Worm (Caenorhabditis elegans) whole organism, late embryonic: ENCODE data around the gene C25A11.2.

Experiments
- C08G9.2 ChIP-seq: sonication (generic microtip); optimal IDR thresholded peaks from 2 replicates; lab custom pipeline; 2016; ENCODE audit warnings: mild to moderate bottlenecking, missing genetic modification characterization, moderate library complexity, missing compliant biosample characterization
- F13H6.1 ChIP-seq: sonication (generic microtip); optimal IDR thresholded peaks from 2 replicates; lab custom pipeline; 2016; ENCODE audit warnings: missing genetic modification characterization, missing compliant biosample characterization
- ama-1 ChIP-seq: fragments of 150-350 bp; optimal IDR thresholded peaks from 2 replicates; lab custom pipeline; 2014
- dve-1 ChIP-seq: sonication (generic microtip); optimal IDR thresholded peaks from 2 replicates; lab custom pipeline; 2017; ENCODE audit warnings: antibody characterized with exemption, mild to moderate bottlenecking, missing genetic modification characterization, missing compliant biosample characterization
- elt-4 ChIP-seq: sonication (generic microtip); optimal IDR thresholded peaks from 2 replicates; lab custom pipeline; 2016; ENCODE audit warnings: missing genetic modification characterization, missing compliant biosample characterization
- eyg-1 ChIP-seq: sonication (generic microtip); optimal IDR thresholded peaks from 2 replicates; lab custom pipeline; 2016; ENCODE audit warnings: missing genotype, missing genetic modification characterization, missing compliant biosample characterization
- pax-1 ChIP-seq: fragments of 150-350 bp; optimal IDR thresholded peaks from 2 replicates; lab custom pipeline; 2014; ENCODE audit warnings: missing biosample characterization, missing genetic modification characterization
- pqm-1 ChIP-seq: sonication (generic microtip); optimal IDR thresholded peaks from 2 replicates; lab custom pipeline; 2016; ENCODE audit warnings: missing genetic modification characterization, missing compliant biosample characterization
- sox-4 ChIP-seq: sonication (generic microtip); optimal IDR thresholded peaks from 2 replicates; lab custom pipeline; 2017; ENCODE audit warnings: mild to moderate bottlenecking, missing genetic modification characterization, inconsistent platforms, missing compliant biosample characterization

- TF ChIP-seq C08G9.2 (tag; lab: Kevin White, UChicago) (no peak), dve-1 (tag; lab: Kevin White, UChicago) (no peak), ama-1 (no peak), pqm-1 (tag; lab: Kevin White, UChicago) (no peak), pax-1 (tag; lab: Kevin White, UChicago) (no peak), F13H6.1 (tag; lab: Kevin White, UChicago) (no peak), eyg-1 (tag; lab: Kevin White, UChicago) (no peak), sox-4 (tag; lab: Kevin White, UChicago) (no peak), elt-4 (no peak)
Measured at ce11 chrX:9103584-9103983, 10.3 kb upstream of the C25A11.2 start.
